Worm (Caenorhabditis elegans): ENCODE measurements around the gene ZK488.6.

Gene ZK488.6

ce11 chrV:636281-636680 is 46.0 kb downstream of the ZK488.6 start, which contains the start of gene pals-31:
Gene pals-31, plus strand, starts transcription at chrV:636581.
- no peak for TF ChIP-seq fkh-10 (GFP tag; optimal IDR thresholded peaks at IDR 0.05)
- TF ChIP-seq lin-39 (tag; optimal IDR thresholded peaks at IDR 0.05), result no peak
- no peak for TF ChIP-seq nhr-237 (tag; optimal IDR thresholded peaks at IDR 0.05)
- TF ChIP-seq ceh-63 (GFP tag; optimal IDR thresholded peaks at IDR 0.05), result no peak
- no peak for TF ChIP-seq ztf-11 (tag; optimal IDR thresholded peaks at IDR 0.05)
- no peak for TF ChIP-seq ceh-82 (tag; optimal IDR thresholded peaks at IDR 0.05)
- no peak for TF ChIP-seq blmp-1 (tag; optimal IDR thresholded peaks at IDR 0.05)

ce11 chrV:638328-638727 is 48.0 kb downstream of the ZK488.6 start, which contains the start of gene srj-37:
Gene srj-37, plus strand, starts transcription at chrV:638628.
- TF ChIP-seq alr-1 (tag; optimal IDR thresholded peaks at IDR 0.05; ENCODE audit: borderline replicate concordance), result no peak
- no peak for TF ChIP-seq nhr-77 (tag; optimal IDR thresholded peaks at IDR 0.05)
- no peak for TF ChIP-seq unc-86 (tag; optimal IDR thresholded peaks at IDR 0.05)
- no peak for TF ChIP-seq grh-1 (GFP tag; IDR thresholded peaks at IDR 0.05)
- TF ChIP-seq lin-15B (tag; optimal IDR thresholded peaks at IDR 0.05), result no peak
- TF ChIP-seq aly-2 (tag; optimal IDR thresholded peaks at IDR 0.05), result no peak

Data from whole organism, L1 larva.